Worm (Caenorhabditis elegans) whole organism, young adult: ENCODE results near the gene C23H3.5.

Experiments used
- C17E4.6 ChIP-seq: fragments of 200-800 bp; sonication (Bioruptor generic); IDR thresholded peaks from 2 replicates; pipeline ENCODE4 v1.3.6; 2022; ENCODE audit warnings: missing genetic modification reagents, missing genetic modification characterization, missing compliant biosample characterization
- ama-1 ChIP-seq, 3 experiments: fragments of 150-350 bp in 1 of 3; sonication (generic microtip) in 2 of 3; optimal IDR thresholded peaks; 2 replicates each; lab custom pipeline; 2014 to 2018; ENCODE audit warnings: missing biosample characterization in 2 of 3, missing genetic modification characterization in 2 of 3, missing genetic modification reagents in 2 of 3
- attf-3 ChIP-seq: fragments of 200-800 bp; sonication (Bioruptor generic); conservative IDR thresholded peaks from 2 replicates; pipeline ENCODE4 v1.3.6; 2022; ENCODE audit warnings: missing genetic modification reagents, missing genetic modification characterization, missing compliant biosample characterization
- dpl-1 ChIP-seq: fragments of 150-350 bp; optimal IDR thresholded peaks from 2 replicates; lab custom pipeline; 2014; ENCODE audit warnings: missing biosample characterization, missing genetic modification reagents, missing genetic modification characterization
- lir-1 ChIP-seq: fragments of 200-800 bp; sonication (Bioruptor generic); conservative IDR thresholded peaks from 2 replicates; pipeline ENCODE4 v1.3.6; 2022; ENCODE audit warnings: missing genetic modification reagents, missing genetic modification characterization, missing compliant biosample characterization
- madf-3 ChIP-seq: fragments of 200-800 bp; sonication (Bioruptor generic); IDR thresholded peaks from 2 replicates; pipeline ENCODE4 v1.3.6; 2022; ENCODE audit warnings: missing genetic modification reagents, missing genetic modification characterization, missing compliant biosample characterization
- nhr-80 ChIP-seq: sonication (generic microtip); optimal IDR thresholded peaks from 2 replicates; lab custom pipeline; 2016; ENCODE audit warnings: missing genetic modification characterization, missing compliant biosample characterization
- unc-62 ChIP-seq: fragments of 150-350 bp; optimal IDR thresholded peaks from 2 replicates; lab custom pipeline; 2014; ENCODE audit warnings: missing biosample characterization, missing genetic modification reagents, missing genetic modification characterization
- ztf-3 ChIP-seq: fragments of 200-800 bp; sonication (Bioruptor generic); optimal IDR thresholded peaks from 2 replicates; lab custom pipeline; 2018; ENCODE audit warnings: mild to moderate bottlenecking, missing genetic modification characterization, missing compliant biosample characterization

ce11 chrII:8212-8611 is 39.2 kb upstream of the C23H3.5 start:
- TF ChIP-seq ama-1 (optimal IDR thresholded peaks at IDR 0.05; lab: Kevin White, UChicago) (no peak), ama-1 (GFP tag; optimal IDR thresholded peaks at IDR 0.05; lab: Kevin White, UChicago) (no peak), attf-3 (GFP tag; lab: Robert Waterston, UW) (no peak), unc-62 (GFP tag; lab: Kevin White, UChicago) (no peak), C17E4.6 (no peak), dpl-1 (no peak), lir-1 (GFP tag; lab: Robert Waterston, UW) (no peak), madf-3 (GFP tag; lab: Robert Waterston, UW) (no peak), nhr-80 (no peak), ztf-3 (no peak)
